ENCODE assay signal across 4 fruit fly cellular contexts in the genomic region with DNA sequence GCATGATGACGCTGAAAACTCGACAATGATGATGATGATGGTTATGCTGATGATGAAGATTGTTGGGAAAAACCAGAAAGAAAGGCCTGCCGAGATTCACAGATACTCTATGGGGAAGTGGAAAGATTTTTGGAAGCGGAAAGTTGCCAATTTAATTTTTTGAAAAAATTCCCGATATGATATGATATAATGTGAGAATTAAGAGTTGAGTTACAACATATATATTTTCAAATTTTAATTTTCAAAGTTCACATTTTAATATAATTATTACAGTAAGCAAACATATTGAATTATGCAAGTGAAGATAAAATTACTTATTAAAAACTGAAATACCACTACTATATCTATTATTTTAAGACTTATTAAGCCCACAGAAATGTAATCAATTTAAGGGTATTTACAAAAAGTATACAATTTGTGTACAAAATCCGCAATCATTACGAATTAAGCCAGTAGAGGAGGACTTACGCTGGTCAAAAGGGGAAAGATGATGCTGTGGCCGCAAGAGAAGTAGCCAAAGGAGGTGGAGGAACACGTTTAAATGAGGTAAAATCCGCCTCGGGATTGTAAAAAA.
TF ChIP-seq lines count a peak whose summit lies in the region.

No protein-coding gene starts in this region.

- no peak for TF ChIP-seq CTCF in whole organism, embryonic (GFP tag; optimal IDR thresholded peaks at IDR 0.05; lab: Kevin White, UChicago)

TF ChIP-seq in whole organism, embryonic, 481 proteins besides CTCF, POLR2A, EP300 and RAD21:
- TF ChIP-seq CG8924 (tag; optimal IDR thresholded peaks at IDR 0.05; lab: Kevin White, UChicago) (no peak), emc (GFP tag; optimal IDR thresholded peaks at IDR 0.05; lab: Kevin White, UChicago) (no peak), CG3995 (GFP tag; optimal IDR thresholded peaks at IDR 0.05; lab: Kevin White, UChicago) (no peak), CG15514 (GFP tag; optimal IDR thresholded peaks at IDR 0.05; lab: Kevin White, UChicago) (no peak), p53 (GFP tag; optimal IDR thresholded peaks at IDR 0.05; lab: Kevin White, UChicago) (no peak), Blimp-1 (GFP tag; optimal IDR thresholded peaks at IDR 0.05; lab: Kevin White, UChicago) (no peak), CG7271 (tag; optimal IDR thresholded peaks at IDR 0.05; lab: Kevin White, UChicago) (no peak), D19A (tag; optimal IDR thresholded peaks at IDR 0.05; lab: Kevin White, UChicago) (peak; percentile 67)

TF ChIP-seq in whole organism, prepupa, 60 proteins besides CTCF, POLR2A, EP300 and RAD21 (continues in another document):
- TF ChIP-seq CG6808 (GFP tag; optimal IDR thresholded peaks at IDR 0.05; lab: Kevin White, UChicago): peak; percentile 35
- peak; percentile 40 for TF ChIP-seq Hr4 (GFP tag; optimal IDR thresholded peaks at IDR 0.05; lab: Kevin White, UChicago)
- TF ChIP-seq CG32006 (GFP tag; optimal IDR thresholded peaks at IDR 0.05; lab: Kevin White, UChicago): peak; percentile 83
- TF ChIP-seq CG8632 (GFP tag; optimal IDR thresholded peaks at IDR 0.05; lab: Kevin White, UChicago): peak; percentile 53
- TF ChIP-seq svp (GFP tag; lab: Kevin White, UChicago): peak; percentile 75
- TF ChIP-seq net (GFP tag; optimal IDR thresholded peaks at IDR 0.05; lab: Kevin White, UChicago): peak; percentile 59
- peak; percentile 65 for TF ChIP-seq CG3919 (GFP tag; optimal IDR thresholded peaks at IDR 0.05; lab: Kevin White, UChicago)
- peak; percentile 46 for TF ChIP-seq Smox (GFP tag; optimal IDR thresholded peaks at IDR 0.05; lab: Kevin White, UChicago)
- no peak for TF ChIP-seq CG1621 (tag; optimal IDR thresholded peaks at IDR 0.05; lab: Kevin White, UChicago)
- peak; percentile 39 for TF ChIP-seq pdm3 (GFP tag; optimal IDR thresholded peaks at IDR 0.05; lab: Kevin White, UChicago)
- peak; percentile 49 for TF ChIP-seq acj6 (GFP tag; optimal IDR thresholded peaks at IDR 0.05; lab: Kevin White, UChicago)
- peak; percentile 18 for TF ChIP-seq CG31627 (GFP tag; optimal IDR thresholded peaks at IDR 0.05; lab: Kevin White, UChicago)
- 0 out of 3 replicates have a peak, but pooled peaks have one; percentile 41 for TF ChIP-seq eg (GFP tag; IDR thresholded peaks at IDR 0.05; lab: Robert Waterston, UW)
- peak; percentile 20 for TF ChIP-seq CG10669 (GFP tag; optimal IDR thresholded peaks at IDR 0.05; lab: Kevin White, UChicago)
- TF ChIP-seq CG3032 (tag; optimal IDR thresholded peaks at IDR 0.05; lab: Kevin White, UChicago): peak; percentile 66
- TF ChIP-seq spab (GFP tag; optimal IDR thresholded peaks at IDR 0.05; lab: Kevin White, UChicago): peak; percentile 33
- no peak for TF ChIP-seq Eip93F (GFP tag; optimal IDR thresholded peaks at IDR 0.05; lab: Kevin White, UChicago)
- no peak for TF ChIP-seq cyc (GFP tag; optimal IDR thresholded peaks at IDR 0.05; lab: Kevin White, UChicago)
- no peak for TF ChIP-seq vri (GFP tag; optimal IDR thresholded peaks at IDR 0.05; lab: Kevin White, UChicago)
- TF ChIP-seq dsx (GFP tag; optimal IDR thresholded peaks at IDR 0.05; lab: Kevin White, UChicago; ENCODE audit: poor library complexity, severe bottlenecking): peak; percentile 56
- TF ChIP-seq Met (GFP tag; optimal IDR thresholded peaks at IDR 0.05; lab: Kevin White, UChicago): peak; percentile 47
- TF ChIP-seq CG4318 (GFP tag; optimal IDR thresholded peaks at IDR 0.05; lab: Kevin White, UChicago): peak; percentile 60
- TF ChIP-seq topi (GFP tag; optimal IDR thresholded peaks at IDR 0.05; lab: Kevin White, UChicago): peak; percentile 32
- no peak for TF ChIP-seq CG6854 (GFP tag; optimal IDR thresholded peaks at IDR 0.05; lab: Kevin White, UChicago)
- TF ChIP-seq CG6276 (GFP tag; optimal IDR thresholded peaks at IDR 0.05; lab: Kevin White, UChicago): peak; percentile 47

TF ChIP-seq in whole organism, pupa, 21 proteins besides CTCF, POLR2A, EP300 and RAD21:
- no peak; the same call in 1 of the 2 replicates for TF ChIP-seq Ets98B (GFP tag; IDR thresholded peaks at IDR 0.05; lab: Robert Waterston, UW)
- peak; percentile 75 for TF ChIP-seq CG14655 (GFP tag; optimal IDR thresholded peaks at IDR 0.05; lab: Kevin White, UChicago)
- peak; percentile 46 for TF ChIP-seq Snoo (tag; optimal IDR thresholded peaks at IDR 0.05; lab: Kevin White, UChicago)
- TF ChIP-seq CG15710 (tag; optimal IDR thresholded peaks at IDR 0.05; lab: Kevin White, UChicago): peak; percentile 62
- TF ChIP-seq D1 (tag; optimal IDR thresholded peaks at IDR 0.05; lab: Kevin White, UChicago): peak; percentile 50
- TF ChIP-seq CG8159 (tag; optimal IDR thresholded peaks at IDR 0.05; lab: Kevin White, UChicago): peak; percentile 75
- no peak for TF ChIP-seq CG13204 (GFP tag; optimal IDR thresholded peaks at IDR 0.05; lab: Kevin White, UChicago)
- TF ChIP-seq fd96Ca (GFP tag; IDR thresholded peaks at IDR 0.05; lab: Robert Waterston, UW): no peak
- TF ChIP-seq Pif1A (GFP tag; optimal IDR thresholded peaks at IDR 0.05; lab: Kevin White, UChicago): peak; percentile 4
- peak; percentile 65 for TF ChIP-seq CG8301 (tag; optimal IDR thresholded peaks at IDR 0.05; lab: Kevin White, UChicago)
- TF ChIP-seq CG17806 (tag; optimal IDR thresholded peaks at IDR 0.05; lab: Kevin White, UChicago): peak; percentile 54
- peak; percentile 67 for TF ChIP-seq CG9948 (tag; optimal IDR thresholded peaks at IDR 0.05; lab: Kevin White, UChicago)
- peak; percentile 48 for TF ChIP-seq CG34367 (tag; optimal IDR thresholded peaks at IDR 0.05; lab: Kevin White, UChicago)
- peak; percentile 22; the same call in 1 of the 2 replicates for TF ChIP-seq rn (GFP tag; IDR thresholded peaks at IDR 0.05; lab: Robert Waterston, UW)

TF ChIP-seq in whole organism, wandering third instar larva, 38 proteins besides CTCF, POLR2A, EP300 and RAD21:
- TF ChIP-seq OdsH (GFP tag; optimal IDR thresholded peaks at IDR 0.05; lab: Kevin White, UChicago): no peak
- no peak for TF ChIP-seq Hr78 (GFP tag; optimal IDR thresholded peaks at IDR 0.05; lab: Kevin White, UChicago)
- peak; percentile 10 for TF ChIP-seq fru (GFP tag; optimal IDR thresholded peaks at IDR 0.05; lab: Kevin White, UChicago)
- TF ChIP-seq HLH106 (tag; optimal IDR thresholded peaks at IDR 0.05; lab: Kevin White, UChicago): peak; percentile 15
- peak; percentile 28 for TF ChIP-seq Sp1 (GFP tag; optimal IDR thresholded peaks at IDR 0.05; lab: Kevin White, UChicago)
- TF ChIP-seq woc (GFP tag; optimal IDR thresholded peaks at IDR 0.05; lab: Kevin White, UChicago): peak; percentile 7
- TF ChIP-seq dsf (GFP tag; optimal IDR thresholded peaks at IDR 0.05; lab: Kevin White, UChicago; ENCODE audit: borderline replicate concordance): no peak
- TF ChIP-seq h (GFP tag; optimal IDR thresholded peaks at IDR 0.05; lab: Kevin White, UChicago): peak; percentile 10
- peak; percentile 19 for TF ChIP-seq psq (GFP tag; optimal IDR thresholded peaks at IDR 0.05; lab: Kevin White, UChicago)
- peak in 1 of 2 experiments; percentile 8 for TF ChIP-seq foxo (GFP tag; optimal IDR thresholded peaks at IDR 0.05; lab: Kevin White, UChicago)
